Worm (Caenorhabditis elegans) whole organism, L3 larva: ENCODE measurements around the gene dnj-16.

Source experiments
- egl-27 ChIP-seq: sonication (generic microtip); optimal IDR thresholded peaks from 4 replicates; lab custom pipeline; 2017; ENCODE audit warnings: missing biosample characterization, missing genetic modification reagents, missing genetic modification characterization
- elt-3 ChIP-seq, 3 experiments: fragments of 150-350 bp in 1 of 3; sonication (generic microtip) in 2 of 3; optimal IDR thresholded peaks; 2 replicates in 2 of 3; 4 replicates in 1 of 3; lab custom pipeline; 2014 to 2017; ENCODE audit warnings: missing biosample characterization in 3 of 3, missing genetic modification characterization in 3 of 3
- fkh-2 ChIP-seq: fragments of 150-350 bp; optimal IDR thresholded peaks from 2 replicates; lab custom pipeline; 2014; ENCODE audit warnings: missing biosample characterization, missing genetic modification reagents, missing genetic modification characterization
- lin-15B ChIP-seq: fragments of 150-350 bp; optimal IDR thresholded peaks from 2 replicates; lab custom pipeline; 2014; ENCODE audit warnings: missing biosample characterization, missing genetic modification characterization
- nfya-1 ChIP-seq: sonication (generic microtip); optimal IDR thresholded peaks from 2 replicates; lab custom pipeline; 2017; ENCODE audit warnings: missing genetic modification characterization, mild to moderate bottlenecking, missing compliant biosample characterization, antibody characterized with exemption, moderate library complexity; ENCODE audit not compliant: insufficient read depth
- nhr-76 ChIP-seq: fragments of 150-350 bp; sonication (generic microtip); optimal IDR thresholded peaks from 5 replicates; lab custom pipeline; 2014; ENCODE audit warnings: missing biosample characterization, missing genetic modification characterization
- unc-62 ChIP-seq: fragments of 150-350 bp; sonication (generic microtip); optimal IDR thresholded peaks from 4 replicates; lab custom pipeline; 2014; ENCODE audit warnings: missing biosample characterization, missing genetic modification reagents, missing genetic modification characterization
- ztf-11 ChIP-seq: fragments of 150-350 bp; optimal IDR thresholded peaks from 2 replicates; lab custom pipeline; 2014; ENCODE audit warnings: missing biosample characterization, missing genetic modification characterization

DNA sequence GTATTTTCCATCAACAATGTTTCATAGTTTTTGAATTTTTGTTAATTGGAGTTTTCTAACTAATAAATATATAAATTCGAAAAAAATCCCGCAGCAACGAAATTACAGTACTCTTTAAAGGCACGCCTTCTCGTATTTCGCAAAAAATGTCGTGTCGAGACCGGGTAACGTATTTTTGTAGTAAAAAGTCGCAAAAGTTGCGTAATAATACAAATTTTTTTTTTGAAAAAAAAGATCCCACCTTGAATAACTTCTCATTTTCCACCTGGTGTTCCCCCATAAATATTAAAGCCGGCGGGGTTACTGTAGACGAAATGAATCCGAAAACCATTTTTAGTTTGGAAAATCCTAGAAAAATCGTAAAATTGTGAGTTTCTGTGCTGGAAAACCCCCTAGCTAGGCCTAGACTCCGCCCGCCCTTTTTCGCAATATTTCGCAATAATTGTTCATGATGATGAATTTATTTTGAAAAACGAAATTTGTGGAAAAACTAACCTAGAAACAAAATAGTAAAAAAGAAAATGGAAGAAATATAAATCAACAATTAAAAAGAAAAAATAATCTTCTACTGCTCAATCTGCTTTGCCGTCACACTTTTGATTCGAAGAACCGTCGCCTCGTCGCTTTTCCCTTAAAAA, 51.4 kb downstream of the dnj-16 start, which contains the start of gene F43C1.7:
- no peak for TF ChIP-seq ztf-11
- TF ChIP-seq elt-3 (tag; optimal IDR thresholded peaks at IDR 0.05; lab: Kevin White, UChicago): no peak
- TF ChIP-seq lin-15B: no peak
- no peak for TF ChIP-seq nhr-76
- no peak for TF ChIP-seq nfya-1
- no peak for TF ChIP-seq egl-27 (tag; lab: Kevin White, UChicago)
- TF ChIP-seq unc-62 (GFP tag; lab: Kevin White, UChicago): no peak
- no peak for TF ChIP-seq fkh-2 (tag; lab: Kevin White, UChicago)
